Fruit fly (Drosophila melanogaster): ENCODE measurements around the gene ko.

dm6 chr3L:21065212-21065902, 65.6 kb downstream of the ko start, which contains the start of gene CG43072:
- TF ChIP-seq CTCF (optimal IDR thresholded peaks at IDR 0.05), result peak in 1 of 2 experiments; percentile 55
- no peak for TF ChIP-seq CG8478 (optimal IDR thresholded peaks at IDR 0.05)
